Fruit fly (Drosophila melanogaster): ENCODE measurements around the gene PIG-F.
A peak's percentile ranks its signal among the peaks of the same experiment; 100 is the strongest.

Gene PIG-F

dm6 chr3L:19618072-19618958 is 6.1 kb downstream of the PIG-F start, which contains the start of gene asf1 (continued):
- TF ChIP-seq gcm2 (GFP tag; optimal IDR thresholded peaks at IDR 0.05) (no peak), Xrp1 (GFP tag; IDR thresholded peaks at IDR 0.05) (no peak), wor (GFP tag; IDR thresholded peaks at IDR 0.05) (no peak), CG43689 (GFP tag; IDR thresholded peaks at IDR 0.05) (no peak), dmrt99B (tag; optimal IDR thresholded peaks at IDR 0.05) (no peak), CG4854 (GFP tag; optimal IDR thresholded peaks at IDR 0.05) (no peak), CG11560 (tag; IDR thresholded peaks at IDR 0.05) (no peak), Tbp (GFP tag; optimal IDR thresholded peaks at IDR 0.05) (no peak), run (tag; optimal IDR thresholded peaks at IDR 0.05) (no peak), lmd (GFP tag; IDR thresholded peaks at IDR 0.05) (no peak), CG10654 (GFP tag; optimal IDR thresholded peaks at IDR 0.05) (no peak), sim (GFP tag; IDR thresholded peaks at IDR 0.05) (no peak), CG15479 (GFP tag; optimal IDR thresholded peaks at IDR 0.05) (peak; percentile 53), ara (GFP tag; IDR thresholded peaks at IDR 0.05) (no peak), nau (GFP tag; optimal IDR thresholded peaks at IDR 0.05) (no peak), CG17612 (GFP tag; IDR thresholded peaks at IDR 0.05) (no peak), CG10147 (GFP tag; optimal IDR thresholded peaks at IDR 0.05) (no peak), Bdp1 (GFP tag; optimal IDR thresholded peaks at IDR 0.05) (no peak), CG6272 (GFP tag; IDR thresholded peaks at IDR 0.05) (no peak), CG8478 (optimal IDR thresholded peaks at IDR 0.05) (no peak), Mad (GFP tag; optimal IDR thresholded peaks at IDR 0.05) (no peak), ken (GFP tag; IDR thresholded peaks at IDR 0.05) (no peak), jing (GFP tag; optimal IDR thresholded peaks at IDR 0.05) (no peak), Gug (GFP tag; IDR thresholded peaks at IDR 0.05) (no peak), Awh (GFP tag; IDR thresholded peaks at IDR 0.05) (no peak), CG8089 (GFP tag; optimal IDR thresholded peaks at IDR 0.05) (peak; percentile 9), jumu (GFP tag; optimal IDR thresholded peaks at IDR 0.05) (no peak), CG13296 (GFP tag; optimal IDR thresholded peaks at IDR 0.05) (peak; percentile 17), CG9437 (GFP tag; optimal IDR thresholded peaks at IDR 0.05) (no peak), hth (optimal IDR thresholded peaks at IDR 0.05) (no peak), CG9876 (GFP tag; optimal IDR thresholded peaks at IDR 0.05) (no peak), CG1529 (GFP tag; optimal IDR thresholded peaks at IDR 0.05) (no peak), sima (GFP tag; optimal IDR thresholded peaks at IDR 0.05) (no peak), sisA (GFP tag; IDR thresholded peaks at IDR 0.05) (no peak), NK7.1 (GFP tag; optimal IDR thresholded peaks at IDR 0.05) (no peak), CG11398 (GFP tag; optimal IDR thresholded peaks at IDR 0.05) (peak; percentile 30), CG14014 (GFP tag; IDR thresholded peaks at IDR 0.05) (no peak), Fer1 (GFP tag; optimal IDR thresholded peaks at IDR 0.05) (no peak), CG10565 (GFP tag; optimal IDR thresholded peaks at IDR 0.05) (no peak), ab (GFP tag; optimal IDR thresholded peaks at IDR 0.05) (no peak), danr (GFP tag; IDR thresholded peaks at IDR 0.05) (no peak), CG3847 (GFP tag; IDR thresholded peaks at IDR 0.05) (no peak; the same call in 1 of the 2 replicates), HLH4C (GFP tag; IDR thresholded peaks at IDR 0.05; ENCODE audit: partially characterized antibody) (peak; percentile 64), pzg (GFP tag; optimal IDR thresholded peaks at IDR 0.05) (peak; percentile 56), bab2 (GFP tag; optimal IDR thresholded peaks at IDR 0.05) (peak; percentile 2), CG14710 (tag; optimal IDR thresholded peaks at IDR 0.05) (peak; percentile 67), CG13624 (GFP tag; optimal IDR thresholded peaks at IDR 0.05) (peak; percentile 15), ranshi (GFP tag; IDR thresholded peaks at IDR 0.05) (0 out of 2 replicates have a peak, but pooled peaks have one; percentile 7), CG10431 (GFP tag; optimal IDR thresholded peaks at IDR 0.05) (peak; percentile 27), Ets97D (GFP tag; optimal IDR thresholded peaks at IDR 0.05) (peak; percentile 59), seq (GFP tag; IDR thresholded peaks at IDR 0.05) (no peak), dati (GFP tag; IDR thresholded peaks at IDR 0.05) (no peak)

Measured in whole organism, embryonic.